Worm (Caenorhabditis elegans) whole organism, dauer: Measurements from ENCODE around the gene Y69A2AR.16.

Source experiments
- unc-62 ChIP-seq: sonication (generic microtip); optimal IDR thresholded peaks from 2 replicates; lab custom pipeline; 2017; ENCODE audit warnings: missing biosample characterization, missing genetic modification reagents, missing genetic modification characterization

The Y69A2AR.16 gene

ce11 chrIV:2573122-2573521 lies 75.5 kb downstream of the Y69A2AR.16 start:
- TF ChIP-seq unc-62 (GFP tag; lab: Kevin White, UChicago) = no peak
